Worm (Caenorhabditis elegans) whole organism, late embryonic: ENCODE results near the gene C13F10.6.

Source experiments
- ceh-9 ChIP-seq: sonication (generic microtip); optimal IDR thresholded peaks from 2 replicates; lab custom pipeline; 2016; ENCODE audit warnings: mild to moderate bottlenecking, missing genetic modification characterization, inconsistent platforms, missing compliant biosample characterization
- lin-11 ChIP-seq: fragments of 200-800 bp; sonication (Bioruptor generic); optimal IDR thresholded peaks from 2 replicates; lab custom pipeline; 2018; ENCODE audit warnings: mild to moderate bottlenecking, missing genetic modification characterization, missing compliant biosample characterization
- odd-2 ChIP-seq: sonication (generic microtip); optimal IDR thresholded peaks from 2 replicates; lab custom pipeline; 2017; ENCODE audit warnings: antibody characterized with exemption, mild to moderate bottlenecking, missing genetic modification characterization, missing compliant biosample characterization
- pha-4 ChIP-seq: fragments of 150-350 bp; optimal IDR thresholded peaks from 2 replicates; lab custom pipeline; 2018; ENCODE audit warnings: missing biosample characterization, missing genetic modification reagents, missing genetic modification characterization
- tbx-2 ChIP-seq: sonication (generic microtip); optimal IDR thresholded peaks from 2 replicates; lab custom pipeline; 2016; ENCODE audit warnings: missing genetic modification characterization, missing compliant biosample characterization

DNA sequence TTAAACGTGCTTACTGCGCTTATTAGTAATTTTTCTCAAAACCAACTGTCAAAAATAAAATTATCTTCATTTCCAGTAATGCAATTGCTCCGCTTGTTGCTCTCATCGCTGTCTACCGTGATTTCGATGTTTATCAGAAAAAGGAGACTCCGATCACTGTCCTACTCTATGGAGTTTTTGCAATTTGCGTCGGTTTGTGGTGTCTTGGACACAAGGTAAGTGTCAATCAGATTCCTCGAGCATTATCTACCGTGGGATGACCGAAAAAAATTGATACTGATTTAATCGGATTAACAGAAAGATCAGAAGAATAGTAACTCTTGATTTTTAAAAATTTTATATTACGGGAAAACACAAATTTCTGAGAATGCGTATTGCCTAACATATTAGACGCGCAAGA lies 33.5 kb downstream of the C13F10.6 start:
- TF ChIP-seq ceh-9 (tag; lab: Kevin White, UChicago) (no peak), pha-4 (tag; lab: Kevin White, UChicago) (no peak), lin-11 (no peak), odd-2 (tag; lab: Kevin White, UChicago) (no peak), tbx-2 (tag; lab: Kevin White, UChicago) (no peak)
